Fruit fly (Drosophila melanogaster) whole organism, embryonic: ENCODE measurements around the gene isoQC.

ENCODE experiments used
- Aef1 ChIP-seq: fragments of 200-800 bp; sonication (Bioruptor generic); IDR thresholded peaks from 3 replicates; pipeline ENCODE4 v1.3.6; 2022; ENCODE audit warnings: missing biosample characterization, missing genetic modification characterization
- B-H1 ChIP-seq: fragments of 200-800 bp; sonication (Bioruptor generic); IDR thresholded peaks from 3 replicates; pipeline ENCODE4 v1.3.6; 2022; ENCODE audit warnings: missing biosample characterization, missing genetic modification characterization
- Bgb ChIP-seq: fragments of 200-800 bp; sonication (Bioruptor generic); IDR thresholded peaks from 2 replicates; pipeline ENCODE4 v1.3.6; 2022; ENCODE audit warnings: missing biosample characterization, missing genetic modification characterization; ENCODE audit not compliant: partially characterized antibody
- CG10543 ChIP-seq: fragments of 200-800 bp; sonication (Bioruptor generic); optimal IDR thresholded peaks from 3 replicates; lab custom pipeline; 2017; ENCODE audit warnings: missing biosample characterization, mild to moderate bottlenecking, missing genetic modification characterization, moderate library complexity
- CG11560 ChIP-seq: fragments of 200-800 bp; sonication (Bioruptor generic); IDR thresholded peaks from 3 replicates; pipeline ENCODE4 v1.3.6; 2022; ENCODE audit warnings: missing biosample characterization, missing genetic modification characterization
- CG12071 ChIP-seq: fragments of 200-800 bp; sonication (Bioruptor generic); optimal IDR thresholded peaks from 3 replicates; lab custom pipeline; 2018; ENCODE audit warnings: missing biosample characterization, mild to moderate bottlenecking, missing genetic modification characterization
- CG13296 ChIP-seq: fragments of 200-800 bp; sonication (Bioruptor generic); optimal IDR thresholded peaks from 3 replicates; lab custom pipeline; 2018; ENCODE audit warnings: missing biosample characterization, mild to moderate bottlenecking, missing genetic modification characterization
- CG15269 ChIP-seq: fragments of 200-800 bp; sonication (Bioruptor generic); optimal IDR thresholded peaks from 2 replicates; lab custom pipeline; 2018; ENCODE audit warnings: missing biosample characterization, mild to moderate bottlenecking, missing genetic modification characterization, moderate library complexity
- CG17361 ChIP-seq: fragments of 200-800 bp; sonication (Bioruptor generic); IDR thresholded peaks from 3 replicates; pipeline ENCODE4 v1.3.6; 2022; ENCODE audit warnings: missing biosample characterization, missing genetic modification characterization
- CG1792 ChIP-seq: fragments of 200-800 bp; sonication (Bioruptor generic); optimal IDR thresholded peaks from 2 replicates; lab custom pipeline; 2016; ENCODE audit warnings: missing biosample characterization, missing genetic modification characterization
- CG18262 ChIP-seq: fragments of 200-800 bp; optimal IDR thresholded peaks from 3 replicates; lab custom pipeline; 2019; ENCODE audit warnings: missing biosample characterization, mild to moderate bottlenecking, missing genetic modification characterization, moderate library complexity
- CG32772 ChIP-seq: fragments of 200-800 bp; sonication (Bioruptor generic); IDR thresholded peaks from 2 replicates; pipeline ENCODE4 v1.3.6; 2022; ENCODE audit warnings: missing biosample characterization, missing genetic modification characterization
- CG42726 ChIP-seq: fragments of 200-800 bp; sonication (Bioruptor generic); IDR thresholded peaks from 2 replicates; pipeline ENCODE4 v1.3.6; 2022; ENCODE audit warnings: missing biosample characterization, missing genetic modification characterization; ENCODE audit not compliant: partially characterized antibody
- CG6689 ChIP-seq: fragments of 200-800 bp; sonication (Bioruptor generic); IDR thresholded peaks from 2 replicates; pipeline ENCODE4 v1.3.6; 2022; ENCODE audit warnings: missing biosample characterization, missing genetic modification characterization
- CG7357 ChIP-seq: fragments of 200-800 bp; sonication (Bioruptor generic); IDR thresholded peaks from 3 replicates; pipeline ENCODE4 v1.3.6; 2022; ENCODE audit warnings: missing biosample characterization, missing genetic modification characterization
- CG8089 ChIP-seq: fragments of 200-800 bp; sonication (Bioruptor generic); optimal IDR thresholded peaks from 3 replicates; lab custom pipeline; 2016; ENCODE audit warnings: missing biosample characterization, missing genetic modification characterization
- CG9797 ChIP-seq: fragments of 200-800 bp; sonication (Bioruptor generic); optimal IDR thresholded peaks from 3 replicates; lab custom pipeline; 2018; ENCODE audit warnings: missing biosample characterization, mild to moderate bottlenecking, missing genetic modification characterization
- CG9932 ChIP-seq: fragments of 200-800 bp; sonication (Bioruptor generic); IDR thresholded peaks from 2 replicates; pipeline ENCODE4 v1.3.6; 2022; ENCODE audit warnings: missing biosample characterization, missing genetic modification characterization
- Dbx ChIP-seq: fragments of 200-800 bp; sonication (Bioruptor generic); IDR thresholded peaks from 3 replicates; pipeline ENCODE4 v1.3.6; 2022; ENCODE audit warnings: missing biosample characterization, missing genetic modification characterization
- Dref ChIP-seq: fragments of 200-800 bp; sonication (Bioruptor generic); IDR thresholded peaks from 2 replicates; pipeline ENCODE4 v1.3.6; 2022; ENCODE audit warnings: missing biosample characterization, missing genetic modification characterization
- E2f1 ChIP-seq: fragments of 200-800 bp; sonication (Bioruptor generic); IDR thresholded peaks from 2 replicates; pipeline ENCODE4 v1.3.6; 2022; ENCODE audit warnings: missing biosample characterization, missing genetic modification characterization
- Gug ChIP-seq: fragments of 200-800 bp; sonication (Bioruptor generic); IDR thresholded peaks from 4 replicates; pipeline ENCODE4 v1.3.6; 2022; ENCODE audit warnings: missing biosample characterization, missing genetic modification characterization
- H2.0 ChIP-seq: fragments of 200-800 bp; sonication (Bioruptor generic); IDR thresholded peaks from 2 replicates; pipeline ENCODE4 v1.3.6; 2022; ENCODE audit warnings: missing biosample characterization, missing genetic modification characterization
- Hr78 ChIP-seq, 2 experiments: fragments of 200-800 bp in 1 of 2; fragments of >200 bp in 1 of 2; sonication (Bioruptor generic) in 1 of 2; optimal IDR thresholded peaks; 2 replicates each; lab custom pipeline; 2017 to 2019; ENCODE audit warnings: missing biosample characterization in 2 of 2, missing genetic modification characterization in 2 of 2, mild to moderate bottlenecking in 1 of 2, moderate library complexity in 1 of 2
- Neu2 ChIP-seq: fragments of 200-800 bp; sonication (Bioruptor generic); optimal IDR thresholded peaks from 3 replicates; lab custom pipeline; 2016; ENCODE audit warnings: missing biosample characterization, missing genetic modification characterization, borderline replicate concordance
- Opbp ChIP-seq: fragments of 200-800 bp; sonication (Bioruptor generic); IDR thresholded peaks from 3 replicates; pipeline ENCODE4 v1.3.6; 2022; ENCODE audit warnings: missing biosample characterization, missing genetic modification characterization; ENCODE audit not compliant: partially characterized antibody
- Optix ChIP-seq: fragments of 200-800 bp; sonication (Bioruptor generic); IDR thresholded peaks from 3 replicates; pipeline ENCODE4 v1.3.6; 2022; ENCODE audit warnings: missing biosample characterization, missing genetic modification characterization
- PHDP ChIP-seq: fragments of 200-800 bp; sonication (Bioruptor generic); optimal IDR thresholded peaks from 3 replicates; lab custom pipeline; 2018; ENCODE audit warnings: missing biosample characterization, mild to moderate bottlenecking, missing genetic modification characterization, moderate library complexity
- Poxn ChIP-seq: fragments of 200-800 bp; sonication (Bioruptor generic); IDR thresholded peaks from 2 replicates; pipeline ENCODE4 v1.3.6; 2022; ENCODE audit warnings: missing biosample characterization, missing genetic modification characterization
- Ravus ChIP-seq: fragments of 200-800 bp; sonication (Bioruptor generic); IDR thresholded peaks from 2 replicates; pipeline ENCODE4 v1.3.6; 2022; ENCODE audit warnings: missing biosample characterization, missing genetic modification characterization
- Sox102F ChIP-seq: fragments of 200-800 bp; sonication (Bioruptor generic); optimal IDR thresholded peaks from 2 replicates; lab custom pipeline; 2018; ENCODE audit warnings: missing biosample characterization, mild to moderate bottlenecking, missing genetic modification characterization, moderate library complexity
- Trl ChIP-seq, 3 experiments: fragments of >200 bp in 2 of 3; fragments of 200-800 bp in 1 of 3; sonication (Bioruptor generic) in 1 of 3; optimal IDR thresholded peaks; 2 replicates in 1 of 3; 3 replicates in 2 of 3; lab custom pipeline; 2016 to 2017; ENCODE audit warnings: missing biosample characterization in 1 of 3, missing genetic modification characterization in 1 of 3
- abd-A ChIP-seq: fragments of 200-800 bp; sonication (Bioruptor generic); optimal IDR thresholded peaks from 3 replicates; lab custom pipeline; 2019; ENCODE audit warnings: missing biosample characterization, mild to moderate bottlenecking, missing genetic modification characterization, moderate library complexity
- amos ChIP-seq: fragments of 200-800 bp; sonication (Bioruptor generic); IDR thresholded peaks from 2 replicates; pipeline ENCODE4 v1.3.6; 2022; ENCODE audit warnings: missing biosample characterization, missing genetic modification characterization; ENCODE audit not compliant: partially characterized antibody
- chinmo ChIP-seq: fragments of 200-800 bp; sonication (Bioruptor generic); IDR thresholded peaks from 4 replicates; pipeline ENCODE4 v1.3.6; 2022; ENCODE audit warnings: missing biosample characterization, missing genetic modification characterization; ENCODE audit not compliant: partially characterized antibody
- en ChIP-seq: fragments of 200-800 bp; sonication (Bioruptor generic); optimal IDR thresholded peaks from 2 replicates; lab custom pipeline; 2016; ENCODE audit warnings: missing biosample characterization, missing genetic modification characterization
- ftz-f1 ChIP-seq: fragments of 200-800 bp; sonication (Bioruptor generic); optimal IDR thresholded peaks from 2 replicates; lab custom pipeline; 2016; ENCODE audit warnings: missing biosample characterization, missing genetic modification characterization
- gcm ChIP-seq: fragments of 200-800 bp; sonication (Bioruptor generic); optimal IDR thresholded peaks from 2 replicates; lab custom pipeline; 2019; ENCODE audit warnings: missing biosample characterization, mild to moderate bottlenecking, missing genetic modification characterization, moderate library complexity
- hbn ChIP-seq: fragments of 200-800 bp; sonication (Bioruptor generic); IDR thresholded peaks from 2 replicates; pipeline ENCODE4 v1.3.6; 2022; ENCODE audit warnings: missing biosample characterization, missing genetic modification characterization; ENCODE audit not compliant: partially characterized antibody
- ind ChIP-seq: fragments of 200-800 bp; sonication (Bioruptor generic); optimal IDR thresholded peaks from 3 replicates; lab custom pipeline; 2016; ENCODE audit warnings: missing biosample characterization, missing genetic modification characterization
- kah ChIP-seq: fragments of 200-800 bp; sonication (Bioruptor generic); optimal IDR thresholded peaks from 2 replicates; lab custom pipeline; 2018; ENCODE audit warnings: missing biosample characterization, mild to moderate bottlenecking, missing genetic modification characterization
- lilli ChIP-seq: fragments of 200-800 bp; sonication (Bioruptor generic); optimal IDR thresholded peaks from 3 replicates; lab custom pipeline; 2016; ENCODE audit warnings: missing biosample characterization, missing genetic modification characterization
- luna ChIP-seq: fragments of 200-800 bp; sonication (Bioruptor generic); optimal IDR thresholded peaks from 2 replicates; lab custom pipeline; 2016; ENCODE audit warnings: missing biosample characterization, missing genetic modification characterization
- maf-S ChIP-seq: fragments of 200-800 bp; sonication (Bioruptor generic); optimal IDR thresholded peaks from 2 replicates; lab custom pipeline; 2016; ENCODE audit warnings: missing biosample characterization, missing genetic modification characterization
- nmo ChIP-seq: fragments of 200-800 bp; sonication (Bioruptor generic); optimal IDR thresholded peaks from 2 replicates; lab custom pipeline; 2018; ENCODE audit warnings: missing biosample characterization, mild to moderate bottlenecking, missing genetic modification characterization, moderate library complexity
- odd ChIP-seq: fragments of 200-800 bp; sonication (Bioruptor generic); optimal IDR thresholded peaks from 2 replicates; lab custom pipeline; 2017; ENCODE audit warnings: missing biosample characterization, mild to moderate bottlenecking, missing genetic modification characterization
- pan ChIP-seq, 4 experiments: fragments of >200 bp in 3 of 4; fragments of 200-800 bp in 1 of 4; sonication (Bioruptor generic) in 1 of 4; optimal IDR thresholded peaks in 3 of 4; IDR thresholded peaks in 1 of 4; 2 replicates each; pipeline versions ENCODE4 v1.3.6 to Lab custom; 2017 to 2022; ENCODE audit warnings: missing biosample characterization in 2 of 4, missing genetic modification characterization in 2 of 4, mixed read lengths in 1 of 4
- seq ChIP-seq: fragments of 200-800 bp; sonication (Bioruptor generic); IDR thresholded peaks from 2 replicates; pipeline ENCODE4 v1.3.6; 2022; ENCODE audit warnings: missing biosample characterization, missing genetic modification characterization
- sr ChIP-seq: fragments of 200-800 bp; sonication (Bioruptor generic); IDR thresholded peaks from 3 replicates; pipeline ENCODE4 v1.3.6; 2022; ENCODE audit warnings: missing biosample characterization, missing genetic modification characterization
- wek ChIP-seq: fragments of 200-800 bp; sonication (Bioruptor generic); optimal IDR thresholded peaks from 3 replicates; lab custom pipeline; 2018; ENCODE audit warnings: missing biosample characterization, mild to moderate bottlenecking, missing genetic modification characterization, moderate library complexity

isoQC gene

dm6 chr3L:20447337-20447736, 26.9 kb upstream of the isoQC start (continued):
- TF ChIP-seq CG12071: no peak
- TF ChIP-seq CG17361 (GFP tag; lab: Robert Waterston, UW): 0 out of 3 replicates have a peak, but pooled peaks have one; percentile 24
- no peak for TF ChIP-seq CG7357 (GFP tag; lab: Robert Waterston, UW)
- TF ChIP-seq Sox102F (GFP tag; lab: Kevin White, UChicago): peak; percentile 39
- TF ChIP-seq CG9797: no peak
- TF ChIP-seq lilli (GFP tag; lab: Kevin White, UChicago): peak; percentile 27
- TF ChIP-seq nmo: peak; percentile 58
- no peak for TF ChIP-seq CG13296
- TF ChIP-seq luna (GFP tag; lab: Kevin White, UChicago): no peak
- TF ChIP-seq Gug (GFP tag; lab: Robert Waterston, UW): peak; percentile 21; the same call in 1 of the 4 replicates
- 0 out of 2 replicates have a peak, but pooled peaks have one; percentile 22 for TF ChIP-seq CG32772 (GFP tag; lab: Robert Waterston, UW)
- TF ChIP-seq Neu2 (GFP tag; lab: Kevin White, UChicago): no peak
- TF ChIP-seq Dref (GFP tag; lab: Robert Waterston, UW): no peak
- TF ChIP-seq CG6689 (GFP tag; lab: Robert Waterston, UW): peak; percentile 36; the same call in 1 of the 2 replicates
- TF ChIP-seq PHDP (tag; lab: Kevin White, UChicago): no peak
- TF ChIP-seq pan (optimal IDR thresholded peaks at IDR 0.05; lab: Kevin White, UChicago): no peak
- no peak for TF ChIP-seq pan (GFP tag; optimal IDR thresholded peaks at IDR 0.05 in 1 of 2, IDR thresholded peaks at IDR 0.05 in 1 of 2)
- no peak for TF ChIP-seq CG9932 (GFP tag; lab: Robert Waterston, UW)
- no peak for TF ChIP-seq seq (GFP tag; lab: Robert Waterston, UW)
- no peak for TF ChIP-seq Bgb
- TF ChIP-seq amos: no peak
- TF ChIP-seq Aef1: no peak
- no peak for TF ChIP-seq Ravus (GFP tag; lab: Robert Waterston, UW)
- TF ChIP-seq en (GFP tag; lab: Kevin White, UChicago): no peak
- no peak for TF ChIP-seq ftz-f1 (GFP tag; lab: Kevin White, UChicago)
- TF ChIP-seq H2.0 (GFP tag; lab: Robert Waterston, UW): no peak
- peak; percentile 42 for TF ChIP-seq CG18262 (tag; lab: Kevin White, UChicago)
- no peak for TF ChIP-seq abd-A (tag; lab: Kevin White, UChicago)
- no peak for TF ChIP-seq Hr78 (GFP tag; optimal IDR thresholded peaks at IDR 0.05; lab: Kevin White, UChicago)
- TF ChIP-seq sr (GFP tag; lab: Robert Waterston, UW): 0 out of 3 replicates have a peak, but pooled peaks have one; percentile 18
- TF ChIP-seq Trl (optimal IDR thresholded peaks at IDR 0.05; lab: Kevin White, UChicago): no peak
- TF ChIP-seq Trl (GFP tag; optimal IDR thresholded peaks at IDR 0.05; lab: Kevin White, UChicago): no peak
- no peak for TF ChIP-seq odd (GFP tag; lab: Kevin White, UChicago)
- TF ChIP-seq Opbp (GFP tag; lab: Robert Waterston, UW): no peak
- TF ChIP-seq CG15269 (tag; lab: Kevin White, UChicago): no peak
- no peak for TF ChIP-seq chinmo
- 0 out of 3 replicates have a peak, but pooled peaks have one; percentile 35 for TF ChIP-seq CG11560 (tag; lab: Robert Waterston, UW)
- no peak for TF ChIP-seq CG10543 (GFP tag; lab: Kevin White, UChicago)
- no peak for TF ChIP-seq hbn
- TF ChIP-seq CG8089 (GFP tag; lab: Kevin White, UChicago): no peak
- TF ChIP-seq maf-S (GFP tag; lab: Kevin White, UChicago): no peak
- no peak for TF ChIP-seq wek (GFP tag; lab: Kevin White, UChicago)
- TF ChIP-seq Dbx: no peak
- no peak for TF ChIP-seq CG1792 (GFP tag; lab: Kevin White, UChicago)
- TF ChIP-seq E2f1: no peak
- TF ChIP-seq Optix (GFP tag; lab: Robert Waterston, UW): no peak
- TF ChIP-seq gcm (GFP tag; lab: Kevin White, UChicago): no peak
- no peak for TF ChIP-seq B-H1 (GFP tag; lab: Robert Waterston, UW)
- TF ChIP-seq kah: no peak
- TF ChIP-seq Poxn: no peak
- TF ChIP-seq CG42726 (GFP tag; lab: Robert Waterston, UW): no peak
- TF ChIP-seq ind (GFP tag; lab: Kevin White, UChicago): no peak
